Worm (Caenorhabditis elegans) whole organism, L2 larva: ENCODE measurements around the gene Y37D8A.5.

ENCODE experiments used
- F13H6.1 ChIP-seq: sonication (generic microtip); optimal IDR thresholded peaks from 2 replicates; lab custom pipeline; 2016; ENCODE audit warnings: missing genetic modification characterization, missing compliant biosample characterization
- ZK546.5 ChIP-seq: sonication (generic microtip); optimal IDR thresholded peaks from 2 replicates; lab custom pipeline; 2017; ENCODE audit warnings: missing biosample characterization, missing genetic modification characterization
- ceh-82 ChIP-seq: fragments of 150-350 bp; optimal IDR thresholded peaks from 2 replicates; lab custom pipeline; 2014; ENCODE audit warnings: missing biosample characterization, missing genetic modification characterization

ce11 chrIII:12842858-12843257, 12.4 kb downstream of the Y37D8A.5 start:
- no peak for TF ChIP-seq ZK546.5 (tag; lab: Kevin White, UChicago)
- TF ChIP-seq F13H6.1, result no peak
- no peak for TF ChIP-seq ceh-82 (tag; lab: Kevin White, UChicago)
